Fruit fly (Drosophila melanogaster): Measurements from ENCODE around the gene CG43098.

dm6 chr3L:3667594-3667993, 8.7 kb downstream of the CG43098 start:
- TF ChIP-seq CG14711 (tag; optimal IDR thresholded peaks at IDR 0.05) (no peak), CG33017 (tag; optimal IDR thresholded peaks at IDR 0.05) (no peak), kay (GFP tag; ENCODE audit: borderline replicate concordance) (no peak), cnc (optimal IDR thresholded peaks at IDR 0.05) (no peak), toe (GFP tag; optimal IDR thresholded peaks at IDR 0.05) (no peak)

Data from whole organism, adult.